Worm (Caenorhabditis elegans): ENCODE measurements around the gene Y69A2AR.28.

ce11 chrIV:2640950-2641349, 28.1 kb upstream of the Y69A2AR.28 start, which contains the start of the genes mdf-2 and nduv-3:
- no peak for TF ChIP-seq mdl-1 (tag; optimal IDR thresholded peaks at IDR 0.05)
- TF ChIP-seq unc-39 (tag; optimal IDR thresholded peaks at IDR 0.05), result no peak
- peak; percentile 48 for TF ChIP-seq hlh-11 (tag; optimal IDR thresholded peaks at IDR 0.05)
- no peak for TF ChIP-seq nhr-28 (tag; optimal IDR thresholded peaks at IDR 0.05)
- peak in 1 of 2 experiments; percentile 59 for TF ChIP-seq unc-62 (GFP tag; optimal IDR thresholded peaks at IDR 0.05 in 1 of 2)
- no peak for TF ChIP-seq unc-62 (tag; optimal IDR thresholded peaks at IDR 0.05)
- TF ChIP-seq aha-1 (tag), result peak; percentile 72
- no peak for TF ChIP-seq lir-3 (tag; optimal IDR thresholded peaks at IDR 0.05)
- no peak for TF ChIP-seq snpc-4 (tag; optimal IDR thresholded peaks at IDR 0.05)
- TF ChIP-seq hif-1 (tag; optimal IDR thresholded peaks at IDR 0.05), result peak in 1 of 2 experiments; percentile 13
- TF ChIP-seq ztf-11 (tag; optimal IDR thresholded peaks at IDR 0.05), result no peak
